Worm (Caenorhabditis elegans): ENCODE results near the gene Y43F8C.6.
A peak's percentile ranks its signal among the peaks of the same experiment; 100 is the strongest.

Gene Y43F8C.6

DNA sequence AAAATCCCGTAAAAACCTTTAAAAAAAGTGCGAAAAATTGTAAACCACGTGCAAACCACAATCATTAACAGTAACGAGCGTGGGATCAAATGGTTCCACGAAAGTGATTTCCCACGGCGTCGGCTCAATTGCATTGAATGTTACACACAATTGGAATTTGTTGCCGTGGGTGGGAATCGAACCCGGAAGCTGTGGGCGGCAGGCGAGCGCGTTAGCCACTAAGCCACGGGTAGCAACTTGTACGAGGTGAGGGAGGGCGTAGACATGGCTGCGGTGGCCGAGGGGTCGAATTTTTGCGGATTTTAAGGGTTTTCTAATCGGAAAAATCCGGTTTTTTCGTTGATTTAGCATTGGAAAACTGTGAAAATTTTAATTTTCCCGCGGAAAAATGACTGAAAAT, 2.3 kb upstream of the Y43F8C.6 start (continued):
- peak; percentile 59; the same call in 1 of the 2 replicates for TF ChIP-seq cebp-1 (GFP tag; IDR thresholded peaks at IDR 0.05)
- TF ChIP-seq cebp-1 (tag; optimal IDR thresholded peaks at IDR 0.05): peak; percentile 84
- TF ChIP-seq bed-1 (GFP tag; IDR thresholded peaks at IDR 0.05): peak; percentile 88; the same call in 1 of the 2 replicates
- TF ChIP-seq hlh-12 (tag; optimal IDR thresholded peaks at IDR 0.05): no peak
- no peak for TF ChIP-seq F57C9.4 (tag; optimal IDR thresholded peaks at IDR 0.05)
- peak; percentile 88 for TF ChIP-seq F10E7.11 (tag; optimal IDR thresholded peaks at IDR 0.05)
- peak; percentile 27 for TF ChIP-seq efl-1 (GFP tag; optimal IDR thresholded peaks at IDR 0.05)
- peak; percentile 84 for TF ChIP-seq him-1 (tag; optimal IDR thresholded peaks at IDR 0.05)
- TF ChIP-seq egrh-3 (GFP tag; IDR thresholded peaks at IDR 0.05): peak; percentile 74
- TF ChIP-seq F49E8.2 (tag; optimal IDR thresholded peaks at IDR 0.05; ENCODE audit: insufficient read depth): peak; percentile 94
- peak; percentile 52 for TF ChIP-seq mel-28 (tag; optimal IDR thresholded peaks at IDR 0.05; ENCODE audit: borderline replicate concordance)
- peak; percentile 95 for TF ChIP-seq repo-1 (tag; optimal IDR thresholded peaks at IDR 0.05)
- TF ChIP-seq F52B5.7 (tag; optimal IDR thresholded peaks at IDR 0.05): peak; percentile 94
- TF ChIP-seq let-526 (GFP tag; IDR thresholded peaks at IDR 0.05): peak; percentile 84

DNA sequence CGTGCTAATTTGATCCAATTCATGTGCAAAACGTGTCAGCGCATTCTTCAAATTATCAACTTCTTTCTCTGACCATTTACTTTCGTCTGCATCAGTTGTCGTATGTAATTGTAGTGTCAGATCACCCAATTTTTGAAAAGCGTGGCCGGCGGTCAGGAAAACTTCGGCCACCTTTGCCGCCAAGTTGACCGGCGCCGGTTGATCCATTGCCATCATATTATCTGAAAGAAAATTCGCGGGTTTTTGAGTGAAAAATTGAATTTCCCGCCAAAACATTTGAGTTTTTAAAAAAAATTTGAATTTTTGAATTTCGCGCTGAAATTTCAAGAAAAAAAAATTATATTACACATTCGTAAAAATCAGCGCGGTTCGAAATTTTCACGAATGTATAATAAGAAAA, 2.8 kb downstream of the Y43F8C.6 start:
- 0 out of 2 replicates have a peak, but pooled peaks have one; percentile 43 for TF ChIP-seq ceh-58 (GFP tag; IDR thresholded peaks at IDR 0.05)
- TF ChIP-seq rec-8 (tag; optimal IDR thresholded peaks at IDR 0.05): no peak

- no peak for TF ChIP-seq nhr-120 (GFP tag; IDR thresholded peaks at IDR 0.05)
- TF ChIP-seq xnd-1 (tag; optimal IDR thresholded peaks at IDR 0.05): no peak
- peak; percentile 36; the same call in 1 of the 2 replicates for TF ChIP-seq F39B2.1 (GFP tag; IDR thresholded peaks at IDR 0.05)
- no peak for TF ChIP-seq sptf-2 (GFP tag; optimal IDR thresholded peaks at IDR 0.05)
- TF ChIP-seq madf-10 (tag; optimal IDR thresholded peaks at IDR 0.05): no peak
- no peak for TF ChIP-seq bed-2 (GFP tag; IDR thresholded peaks at IDR 0.05)
- no peak for TF ChIP-seq F10E7.11 (tag; optimal IDR thresholded peaks at IDR 0.05)
- TF ChIP-seq lir-1 (GFP tag; conservative IDR thresholded peaks at IDR 0.05): no peak
Observed at ce11 chrV:19636194-19636584, 4.5 kb downstream of the Y43F8C.6 start.

DNA sequence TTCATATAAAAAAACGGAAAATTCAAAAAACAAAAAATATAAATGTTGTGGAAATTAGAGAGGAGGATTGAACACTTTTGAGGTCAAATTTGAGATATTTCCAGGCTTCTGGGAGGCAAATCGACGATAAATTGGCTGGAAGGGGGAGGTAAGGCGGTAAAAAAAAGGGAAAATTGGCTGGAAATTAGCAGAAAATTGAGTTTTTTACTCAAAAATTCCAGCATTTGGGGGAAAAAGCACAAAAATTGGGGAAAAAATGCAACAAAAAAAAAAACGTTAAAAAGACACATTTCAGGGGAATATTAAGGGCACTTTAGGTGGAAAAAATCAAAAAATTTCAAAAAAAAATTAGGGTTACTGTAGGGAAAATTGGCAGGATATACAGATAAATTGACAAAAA, 6.5 kb downstream of the Y43F8C.6 start:
- TF ChIP-seq nfya-2 (GFP tag; IDR thresholded peaks at IDR 0.05) (no peak), aptf-3 (GFP tag; IDR thresholded peaks at IDR 0.05) (no peak), snpc-1.3 (tag; optimal IDR thresholded peaks at IDR 0.05; ENCODE audit: insufficient read depth) (no peak), him-1 (tag; optimal IDR thresholded peaks at IDR 0.05) (no peak), madf-10 (tag; optimal IDR thresholded peaks at IDR 0.05) (no peak), atf-7 (tag; optimal IDR thresholded peaks at IDR 0.05) (no peak), unc-130 (GFP tag; optimal IDR thresholded peaks at IDR 0.05) (no peak), C06A6.2 (GFP tag; conservative IDR thresholded peaks at IDR 0.05) (no peak), sdz-38 (tag; optimal IDR thresholded peaks at IDR 0.05) (no peak), ceh-58 (GFP tag; IDR thresholded peaks at IDR 0.05) (no peak), tlf-1 (GFP tag; optimal IDR thresholded peaks at IDR 0.05) (no peak), F23B12.7 (tag; optimal IDR thresholded peaks at IDR 0.05; ENCODE audit: insufficient read depth) (no peak), F37B4.10 (GFP tag; IDR thresholded peaks at IDR 0.05) (no peak), Y56A3A.18 (GFP tag; IDR thresholded peaks at IDR 0.05) (no peak), lag-1 (GFP tag; IDR thresholded peaks at IDR 0.05) (no peak), ZK185.1 (tag; optimal IDR thresholded peaks at IDR 0.05; ENCODE audit: poor library complexity, severe bottlenecking) (no peak)

Data from whole organism, young adult.